Worm (Caenorhabditis elegans): ENCODE measurements around the gene F59B10.5.

DNA sequence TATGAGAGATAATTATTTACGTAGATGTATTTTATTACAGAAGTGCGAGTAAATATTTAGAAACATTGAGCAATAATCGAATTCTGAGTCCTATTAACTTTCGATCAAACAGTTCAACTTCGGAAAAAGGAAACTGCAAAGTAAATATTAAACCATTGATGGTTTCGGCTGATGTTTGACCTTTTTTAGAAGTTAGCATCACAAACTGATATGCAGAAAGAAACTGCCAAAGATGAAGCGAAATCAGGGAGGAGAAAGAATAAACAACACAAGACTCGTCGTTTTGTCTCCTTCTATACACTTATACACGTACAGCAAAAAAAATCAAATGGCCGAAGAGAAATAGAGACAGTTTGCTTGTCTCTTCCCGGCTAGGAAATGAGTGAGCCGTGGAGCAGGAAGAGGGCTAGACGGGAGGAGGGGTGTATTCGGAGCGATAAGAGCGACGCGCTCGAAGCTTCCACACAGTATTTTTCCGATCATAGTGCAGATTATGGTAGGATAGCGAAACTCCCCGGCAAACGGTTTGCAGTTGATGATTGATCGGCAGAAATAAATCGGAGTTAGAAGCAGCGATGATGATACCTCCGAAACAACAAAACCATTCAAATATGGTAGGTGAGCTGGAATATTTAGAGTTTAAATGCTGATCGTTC is 33.2 kb upstream of the F59B10.5 start:
- TF ChIP-seq unc-3 (GFP tag; conservative IDR thresholded peaks at IDR 0.05): no peak
- no peak for TF ChIP-seq unc-3 (tag; optimal IDR thresholded peaks at IDR 0.05)
- TF ChIP-seq fax-1 (tag; optimal IDR thresholded peaks at IDR 0.05): no peak
- no peak for TF ChIP-seq zip-5 (tag; optimal IDR thresholded peaks at IDR 0.05)
- TF ChIP-seq ceh-19 (GFP tag; optimal IDR thresholded peaks at IDR 0.05): no peak
- TF ChIP-seq rnt-1 (tag; optimal IDR thresholded peaks at IDR 0.05): no peak
